Worm (Caenorhabditis elegans) whole organism, L4/young adult: ENCODE measurements around the gene set-5.
"Not testable (repeated sequence)": the region's sequence is repeated elsewhere in the genome, so short reads cannot be mapped to it uniquely, and the experiment has no call there.

ENCODE experiments used
- W03F9.2 ChIP-seq: fragments of 150-350 bp; optimal IDR thresholded peaks from 2 replicates; lab custom pipeline; 2014; ENCODE audit warnings: missing biosample characterization, missing genetic modification characterization
- dao-5 ChIP-seq: sonication (generic microtip); optimal IDR thresholded peaks from 2 replicates; lab custom pipeline; 2016; ENCODE audit warnings: missing genotype, missing genetic modification characterization, moderate library complexity, missing compliant biosample characterization
- him-1 ChIP-seq: sonication (generic microtip); optimal IDR thresholded peaks from 2 replicates; lab custom pipeline; 2016; ENCODE audit warnings: missing genotype, missing genetic modification reagents, missing genetic modification characterization, missing compliant biosample characterization

Gene set-5

ce11 chrV:14744824-14745223, 46.1 kb downstream of the set-5 start:
- TF ChIP-seq dao-5 (tag; lab: Kevin White, UChicago) (no peak), W03F9.2 (tag; lab: Kevin White, UChicago) (no peak), him-1 (tag; lab: Kevin White, UChicago) (no peak)

- no peak for TF ChIP-seq dao-5 (tag; lab: Kevin White, UChicago)
- TF ChIP-seq him-1 (tag; lab: Kevin White, UChicago): no peak
- TF ChIP-seq W03F9.2 (tag; lab: Kevin White, UChicago): no peak
Measured at ce11 chrV:14746975-14747374, 48.2 kb downstream of the set-5 start.

- TF ChIP-seq dao-5 (tag; lab: Kevin White, UChicago) (no peak), W03F9.2 (tag; lab: Kevin White, UChicago) (no peak), him-1 (tag; lab: Kevin White, UChicago) (no peak)
Measured at ce11 chrV:14748608-14749137, 49.9 kb downstream of the set-5 start, which contains the start of the genes lipl-8 and Y50E8A.22. lipl-8 (minus strand) TSS chrV:14748708. Y50E8A.22 (minus strand) TSS chrV:14749087.

ce11 chrV:14750357-14750756, 51.6 kb downstream of the set-5 start, which contains the start of gene nspa-10:
nspa-10 (minus strand) TSS chrV:14750457.
- not testable (repeated sequence) for TF ChIP-seq dao-5, W03F9.2, him-1 (tag; lab: Kevin White, UChicago)
